Worm (Caenorhabditis elegans) whole organism, mixed stage, embryonic: Measurements from ENCODE around the gene srw-38.
A peak's percentile ranks its signal among the peaks of the same experiment; 100 is the strongest.

Experiments used
- M03D4.4 ChIP-seq: sonication (generic microtip); optimal IDR thresholded peaks from 2 replicates; lab custom pipeline; 2017; ENCODE audit warnings: mild to moderate bottlenecking, missing genetic modification characterization, missing compliant biosample characterization
- blmp-1 ChIP-seq: fragments of 150-350 bp; optimal IDR thresholded peaks from 2 replicates; lab custom pipeline; 2014; ENCODE audit warnings: missing biosample characterization, missing genetic modification characterization
- ceh-39 ChIP-seq: fragments of 150-350 bp; optimal IDR thresholded peaks from 2 replicates; lab custom pipeline; 2014; ENCODE audit warnings: missing biosample characterization, missing genetic modification characterization
- ceh-43 ChIP-seq: fragments of 200-800 bp; sonication (Bioruptor generic); optimal IDR thresholded peaks from 2 replicates; lab custom pipeline; 2018; ENCODE audit warnings: mild to moderate bottlenecking, missing genetic modification characterization, moderate library complexity, missing compliant biosample characterization
- ces-1 ChIP-seq: fragments of 150-350 bp; optimal IDR thresholded peaks from 2 replicates; lab custom pipeline; 2014; ENCODE audit warnings: missing biosample characterization, missing genetic modification reagents, missing genetic modification characterization
- cnd-1 ChIP-seq: fragments of 200-800 bp; sonication (Bioruptor generic); optimal IDR thresholded peaks from 2 replicates; lab custom pipeline; 2018; ENCODE audit warnings: mild to moderate bottlenecking, missing genetic modification characterization, missing compliant biosample characterization
- elt-3 ChIP-seq: fragments of 150-350 bp; optimal IDR thresholded peaks from 2 replicates; lab custom pipeline; 2014; ENCODE audit warnings: missing biosample characterization, missing genetic modification characterization
- flh-1 ChIP-seq: fragments of 200-800 bp; sonication (Bioruptor generic); optimal IDR thresholded peaks from 2 replicates; lab custom pipeline; 2018; ENCODE audit warnings: mild to moderate bottlenecking, missing genetic modification characterization, moderate library complexity, missing compliant biosample characterization
- ham-2 ChIP-seq: fragments of 200-800 bp; sonication (Bioruptor generic); optimal IDR thresholded peaks from 2 replicates; lab custom pipeline; 2018; ENCODE audit warnings: mild to moderate bottlenecking, missing genetic modification characterization, missing compliant biosample characterization
- hlh-1 ChIP-seq: fragments of 150-350 bp; optimal IDR thresholded peaks from 2 replicates; lab custom pipeline; 2014; ENCODE audit warnings: missing biosample characterization, missing genetic modification reagents, missing genetic modification characterization
- lin-13 ChIP-seq: fragments of 150-350 bp; optimal IDR thresholded peaks from 2 replicates; lab custom pipeline; 2014; ENCODE audit warnings: missing biosample characterization, missing genetic modification characterization
- lin-32 ChIP-seq: fragments of 200-800 bp; sonication (Bioruptor generic); optimal IDR thresholded peaks from 2 replicates; lab custom pipeline; 2018; ENCODE audit warnings: mild to moderate bottlenecking, missing genetic modification characterization, missing compliant biosample characterization
- lsy-2 ChIP-seq: fragments of 150-350 bp; optimal IDR thresholded peaks from 2 replicates; lab custom pipeline; 2014; ENCODE audit warnings: missing biosample characterization, missing genetic modification characterization
- mab-5 ChIP-seq: fragments of 150-350 bp; optimal IDR thresholded peaks from 2 replicates; lab custom pipeline; 2014; ENCODE audit warnings: missing biosample characterization, missing genetic modification characterization
- mep-1 ChIP-seq: fragments of 150-350 bp; optimal IDR thresholded peaks from 2 replicates; lab custom pipeline; 2017; ENCODE audit warnings: missing biosample characterization, missing genetic modification reagents, missing genetic modification characterization, inconsistent platforms
- mls-2 ChIP-seq: sonication (generic microtip); optimal IDR thresholded peaks from 2 replicates; lab custom pipeline; 2016; ENCODE audit warnings: mild to moderate bottlenecking, missing genetic modification characterization, moderate library complexity, missing compliant biosample characterization
- nhr-12 ChIP-seq: fragments of 150-350 bp; optimal IDR thresholded peaks from 2 replicates; lab custom pipeline; 2014; ENCODE audit warnings: missing biosample characterization, missing genetic modification characterization
- nhr-237 ChIP-seq: fragments of 150-350 bp; optimal IDR thresholded peaks from 2 replicates; lab custom pipeline; 2014; ENCODE audit warnings: missing biosample characterization, missing genetic modification characterization
- nhr-28 ChIP-seq: fragments of 150-350 bp; optimal IDR thresholded peaks from 2 replicates; lab custom pipeline; 2014; ENCODE audit warnings: missing biosample characterization, missing genetic modification characterization
- nhr-76 ChIP-seq: sonication (generic microtip); optimal IDR thresholded peaks from 2 replicates; lab custom pipeline; 2017; ENCODE audit warnings: missing biosample characterization, missing genetic modification characterization
- pha-4 ChIP-seq: fragments of 150-350 bp; optimal IDR thresholded peaks from 2 replicates; lab custom pipeline; 2018; ENCODE audit warnings: missing biosample characterization, missing genetic modification reagents, missing genetic modification characterization
- sem-2 ChIP-seq: fragments of 200-800 bp; sonication (Bioruptor generic); optimal IDR thresholded peaks from 2 replicates; lab custom pipeline; 2018; ENCODE audit warnings: mild to moderate bottlenecking, missing genetic modification characterization, missing compliant biosample characterization
- sptf-1 ChIP-seq: sonication (generic microtip); optimal IDR thresholded peaks from 2 replicates; lab custom pipeline; 2017; ENCODE audit warnings: mild to moderate bottlenecking, missing genetic modification characterization, moderate library complexity, missing compliant biosample characterization
- tbx-8 ChIP-seq: fragments of 200-800 bp; sonication (Bioruptor generic); optimal IDR thresholded peaks from 2 replicates; lab custom pipeline; 2018; ENCODE audit warnings: mild to moderate bottlenecking, missing genetic modification characterization, moderate library complexity, missing compliant biosample characterization
- unc-120 ChIP-seq: sonication (generic microtip); optimal IDR thresholded peaks from 2 replicates; lab custom pipeline; 2017; ENCODE audit warnings: missing genetic modification characterization, missing compliant biosample characterization; ENCODE audit not compliant: poor library complexity, severe bottlenecking
- unc-39 ChIP-seq: fragments of 150-350 bp; optimal IDR thresholded peaks from 2 replicates; lab custom pipeline; 2014; ENCODE audit warnings: missing biosample characterization, missing genetic modification characterization
- unc-62 ChIP-seq: fragments of 150-350 bp; optimal IDR thresholded peaks from 2 replicates; lab custom pipeline; 2014; ENCODE audit warnings: missing biosample characterization, missing genetic modification reagents, missing genetic modification characterization
- zip-8 ChIP-seq: fragments of 150-350 bp; optimal IDR thresholded peaks from 2 replicates; lab custom pipeline; 2014; ENCODE audit warnings: missing biosample characterization, missing genetic modification characterization

Gene srw-38

DNA sequence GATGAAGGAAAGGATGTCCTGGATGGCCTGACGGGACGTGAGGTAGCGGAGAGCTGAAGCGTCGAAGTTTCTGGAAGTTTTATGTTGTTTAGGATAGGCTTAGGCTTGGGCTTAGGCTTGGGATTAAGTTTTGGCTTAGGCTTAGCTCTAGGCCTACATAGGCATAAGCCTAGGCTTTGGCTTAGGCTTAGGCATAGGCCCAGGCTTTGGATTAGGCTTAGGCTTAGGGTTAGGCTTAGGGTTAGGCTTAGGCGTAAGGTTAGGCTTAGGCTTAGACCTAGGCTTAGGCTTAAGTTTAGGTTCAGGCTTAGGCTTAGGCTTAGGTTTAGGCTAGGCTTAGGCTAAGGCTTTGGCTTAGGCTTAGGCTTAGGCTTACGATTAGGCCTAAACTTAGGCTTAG is 7.0 kb upstream of the srw-38 start:
- TF ChIP-seq unc-62 (no peak), ham-2 (GFP tag; lab: Kevin White, UChicago) (peak; percentile 35), tbx-8 (GFP tag; lab: Kevin White, UChicago) (no peak)

- TF ChIP-seq lin-13 (tag; lab: Kevin White, UChicago) (no peak), mep-1 (tag; lab: Kevin White, UChicago) (no peak), ham-2 (GFP tag; lab: Kevin White, UChicago) (no peak), mls-2 (no peak), mab-5 (tag; lab: Kevin White, UChicago) (no peak), pha-4 (tag; lab: Kevin White, UChicago) (no peak), lin-32 (no peak), zip-8 (tag; lab: Kevin White, UChicago) (no peak), ceh-39 (tag; lab: Kevin White, UChicago) (no peak)
These were observed 5.4 kb upstream of the srw-38 start, which contains the start of gene pcp-4 for ce11 chrV:19830815-19831214. pcp-4 (minus strand) TSS chrV:19831011.

ce11 chrV:19831588-19831987 is 4.7 kb upstream of the srw-38 start:
- TF ChIP-seq pha-4 (tag; lab: Kevin White, UChicago) (no peak), nhr-12 (no peak), flh-1 (GFP tag; lab: Kevin White, UChicago) (no peak), nhr-76 (tag; lab: Kevin White, UChicago) (no peak), blmp-1 (tag; lab: Kevin White, UChicago) (no peak), hlh-1 (tag; lab: Kevin White, UChicago) (no peak), M03D4.4 (tag; lab: Kevin White, UChicago) (no peak), nhr-28 (no peak), ceh-43 (GFP tag; lab: Kevin White, UChicago) (no peak), ces-1 (no peak), mep-1 (tag; lab: Kevin White, UChicago) (no peak), nhr-237 (tag; lab: Kevin White, UChicago) (no peak), lsy-2 (tag; lab: Kevin White, UChicago) (no peak), lin-32 (no peak), unc-120 (tag; lab: Kevin White, UChicago) (no peak), zip-8 (tag; lab: Kevin White, UChicago) (no peak), mab-5 (tag; lab: Kevin White, UChicago) (no peak)

ce11 chrV:19845927-19846845 is 9.9 kb downstream of the srw-38 start, which contains the start of gene Y116F11B.6:
Y116F11B.6 (minus strand) TSS chrV:19845977.
- no peak for TF ChIP-seq ceh-43 (GFP tag; lab: Kevin White, UChicago)
- no peak for TF ChIP-seq unc-62
- TF ChIP-seq cnd-1 (tag; lab: Kevin White, UChicago): no peak
- TF ChIP-seq nhr-237 (tag; lab: Kevin White, UChicago): no peak
- TF ChIP-seq sptf-1 (tag; lab: Kevin White, UChicago): no peak
- TF ChIP-seq elt-3: no peak
- TF ChIP-seq lin-32: no peak
- TF ChIP-seq hlh-1 (tag; lab: Kevin White, UChicago): no peak
- no peak for TF ChIP-seq mls-2

ce11 chrV:19848014-19848413 is 11.8 kb downstream of the srw-38 start, which contains the start of gene Y116F11B.7:
Y116F11B.7 (plus strand) TSS chrV:19848314.
- TF ChIP-seq unc-39 (tag; lab: Kevin White, UChicago) (no peak), blmp-1 (tag; lab: Kevin White, UChicago) (no peak)

DNA sequence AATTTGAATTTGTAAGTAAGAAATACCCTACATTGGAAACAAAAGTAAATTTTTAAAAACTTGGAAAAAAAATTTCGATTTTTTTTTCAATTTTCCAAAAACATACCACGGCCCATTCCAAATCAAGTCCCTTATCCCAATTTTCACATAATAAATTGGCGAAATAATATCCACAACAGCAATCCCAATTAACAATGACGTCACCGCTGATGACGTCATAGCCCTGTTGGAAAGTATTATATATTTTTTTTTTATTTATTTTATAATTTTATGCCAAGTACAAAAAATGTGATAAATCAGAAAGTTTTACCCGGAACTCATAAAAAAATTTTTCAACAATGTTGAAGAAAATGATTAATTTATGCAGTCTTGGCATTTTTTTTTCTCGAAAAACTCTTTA is 17.4 kb downstream of the srw-38 start:
- no peak for TF ChIP-seq sem-2 (GFP tag; lab: Kevin White, UChicago)
- TF ChIP-seq zip-8 (tag; lab: Kevin White, UChicago): peak; percentile 95
- TF ChIP-seq, all 35 proteins: peak for 1
